Fruit fly (Drosophila melanogaster) whole organism, wandering third instar larva: Measurements from ENCODE around the gene Lgr1.

Experiments
- Abd-B ChIP-seq: fragments of >200 bp; optimal IDR thresholded peaks from 2 replicates; lab custom pipeline; 2017; ENCODE audit warnings: missing biosample characterization, missing genetic modification characterization
- GATAd ChIP-seq: sonication (Bioruptor generic); optimal IDR thresholded peaks from 2 replicates; lab custom pipeline; 2016; ENCODE audit warnings: missing biosample characterization, missing genetic modification characterization
- HLH106 ChIP-seq: fragments of 200-800 bp; optimal IDR thresholded peaks from 3 replicates; lab custom pipeline; 2019; ENCODE audit warnings: missing biosample characterization, mild to moderate bottlenecking, missing genetic modification characterization, moderate library complexity
- Hr78 ChIP-seq: fragments of >200 bp; optimal IDR thresholded peaks from 2 replicates; lab custom pipeline; 2017; ENCODE audit warnings: missing biosample characterization, missing genetic modification characterization
- dsf ChIP-seq: sonication (Bioruptor generic); optimal IDR thresholded peaks from 2 replicates; lab custom pipeline; 2016; ENCODE audit warnings: missing biosample characterization, missing genetic modification characterization, borderline replicate concordance
- h ChIP-seq: fragments of 200-800 bp; sonication (Bioruptor generic); optimal IDR thresholded peaks from 3 replicates; lab custom pipeline; 2016; ENCODE audit warnings: missing biosample characterization, mild to moderate bottlenecking, missing genetic modification characterization
- pan ChIP-seq: fragments of >200 bp; optimal IDR thresholded peaks from 2 replicates; lab custom pipeline; 2017
- psq ChIP-seq: fragments of 200-800 bp; sonication (Bioruptor generic); optimal IDR thresholded peaks from 3 replicates; lab custom pipeline; 2017; ENCODE audit warnings: missing biosample characterization, mild to moderate bottlenecking, missing genetic modification characterization, moderate library complexity
- sage ChIP-seq: fragments of 200-800 bp; sonication (Bioruptor generic); optimal IDR thresholded peaks from 2 replicates; lab custom pipeline; 2016; ENCODE audit warnings: missing biosample characterization, mild to moderate bottlenecking, missing genetic modification characterization
- tai ChIP-seq: sonication (Bioruptor generic); optimal IDR thresholded peaks from 2 replicates; lab custom pipeline; 2016; ENCODE audit warnings: missing biosample characterization, missing genetic modification characterization
- usp ChIP-seq: fragments of >200 bp; optimal IDR thresholded peaks from 2 replicates; lab custom pipeline; 2017; ENCODE audit warnings: missing biosample characterization, missing genetic modification characterization

dm6 chr3R:17679368-17679997 lies 46.1 kb upstream of the Lgr1 start:
- no peak for TF ChIP-seq pan (lab: Kevin White, UChicago)
- peak; percentile 90 for TF ChIP-seq h (GFP tag; lab: Kevin White, UChicago)
- peak; percentile 33 for TF ChIP-seq usp (GFP tag; lab: Kevin White, UChicago)
- TF ChIP-seq HLH106 (tag; lab: Kevin White, UChicago), result peak; percentile 92
- TF ChIP-seq sage, result peak; percentile 85
- no peak for TF ChIP-seq Abd-B (GFP tag; lab: Kevin White, UChicago)
- TF ChIP-seq psq (GFP tag; lab: Kevin White, UChicago), result peak; percentile 87
- no peak for TF ChIP-seq GATAd
- peak; percentile 33 for TF ChIP-seq tai (GFP tag; lab: Kevin White, UChicago)
- TF ChIP-seq dsf (GFP tag; lab: Kevin White, UChicago), result peak; percentile 67
- TF ChIP-seq Hr78 (GFP tag; lab: Kevin White, UChicago), result no peak
